Worm (Caenorhabditis elegans) whole organism, L3 larva: ENCODE measurements around the gene H20E11.1.
A peak's percentile ranks its signal among the peaks of the same experiment; 100 is the strongest.

ENCODE experiments used
- R02D3.7 ChIP-seq: fragments of 150-350 bp; optimal IDR thresholded peaks from 2 replicates; lab custom pipeline; 2014; ENCODE audit warnings: missing biosample characterization, missing genetic modification characterization
- ZK546.5 ChIP-seq: sonication (generic microtip); optimal IDR thresholded peaks from 2 replicates; lab custom pipeline; 2017; ENCODE audit warnings: missing biosample characterization, missing genetic modification characterization
- aly-2 ChIP-seq: fragments of 150-350 bp; optimal IDR thresholded peaks from 2 replicates; lab custom pipeline; 2014; ENCODE audit warnings: missing biosample characterization, missing genetic modification characterization
- ama-1 ChIP-seq: fragments of 150-350 bp; optimal IDR thresholded peaks from 2 replicates; lab custom pipeline; 2018
- ceh-16 ChIP-seq: sonication (generic microtip); optimal IDR thresholded peaks from 2 replicates; lab custom pipeline; 2017; ENCODE audit warnings: missing biosample characterization, missing genetic modification characterization
- ceh-28 ChIP-seq: fragments of 150-350 bp; optimal IDR thresholded peaks from 2 replicates; lab custom pipeline; 2014; ENCODE audit warnings: missing biosample characterization, missing genetic modification reagents, missing genetic modification characterization
- ceh-82 ChIP-seq: fragments of 150-350 bp; optimal IDR thresholded peaks from 2 replicates; lab custom pipeline; 2014; ENCODE audit warnings: missing biosample characterization, missing genetic modification characterization
- ceh-9 ChIP-seq: sonication (generic microtip); optimal IDR thresholded peaks from 2 replicates; lab custom pipeline; 2018; ENCODE audit warnings: missing biosample characterization, missing genetic modification characterization
- daf-12 ChIP-seq: fragments of 150-350 bp; optimal IDR thresholded peaks from 2 replicates; lab custom pipeline; 2014; ENCODE audit warnings: missing biosample characterization, missing genetic modification reagents, missing genetic modification characterization
- egl-27 ChIP-seq: sonication (generic microtip); optimal IDR thresholded peaks from 4 replicates; lab custom pipeline; 2017; ENCODE audit warnings: missing biosample characterization, missing genetic modification reagents, missing genetic modification characterization
- egl-5 ChIP-seq: fragments of 150-350 bp; optimal IDR thresholded peaks from 2 replicates; lab custom pipeline; 2017; ENCODE audit warnings: missing biosample characterization, missing genetic modification reagents, missing genetic modification characterization, inconsistent platforms
- elt-1 ChIP-seq: fragments of 150-350 bp; optimal IDR thresholded peaks from 2 replicates; lab custom pipeline; 2014; ENCODE audit warnings: missing biosample characterization, missing genetic modification characterization
- elt-2 ChIP-seq: sonication (generic microtip); optimal IDR thresholded peaks from 2 replicates; lab custom pipeline; 2016; ENCODE audit warnings: missing genetic modification reagents, mild to moderate bottlenecking, missing genetic modification characterization, missing compliant biosample characterization
- elt-3 ChIP-seq, 3 experiments: fragments of 150-350 bp in 1 of 3; sonication (generic microtip) in 2 of 3; optimal IDR thresholded peaks; 2 replicates in 2 of 3; 4 replicates in 1 of 3; lab custom pipeline; 2014 to 2017; ENCODE audit warnings: missing biosample characterization in 3 of 3, missing genetic modification characterization in 3 of 3
- eor-1 ChIP-seq, 2 experiments: fragments of 150-350 bp; optimal IDR thresholded peaks; 2 replicates each; lab custom pipeline; 2014 to 2018; ENCODE audit warnings: missing biosample characterization in 2 of 2, missing genetic modification characterization in 2 of 2
- fkh-10 ChIP-seq: sonication (generic microtip); optimal IDR thresholded peaks from 2 replicates; lab custom pipeline; 2017; ENCODE audit warnings: missing biosample characterization, missing genetic modification reagents, missing genetic modification characterization
- fkh-2 ChIP-seq: fragments of 150-350 bp; optimal IDR thresholded peaks from 2 replicates; lab custom pipeline; 2014; ENCODE audit warnings: missing biosample characterization, missing genetic modification reagents, missing genetic modification characterization
- fos-1 ChIP-seq: fragments of 150-350 bp; optimal IDR thresholded peaks from 2 replicates; lab custom pipeline; 2014; ENCODE audit warnings: missing biosample characterization, missing genetic modification characterization
- hmg-11 ChIP-seq: sonication (generic microtip); optimal IDR thresholded peaks from 2 replicates; lab custom pipeline; 2016; ENCODE audit warnings: missing genetic modification characterization, missing compliant biosample characterization
- jun-1 ChIP-seq: fragments of 150-350 bp; optimal IDR thresholded peaks from 2 replicates; lab custom pipeline; 2014; ENCODE audit warnings: missing biosample characterization, missing genetic modification reagents, missing genetic modification characterization
- lin-15B ChIP-seq: fragments of 150-350 bp; optimal IDR thresholded peaks from 2 replicates; lab custom pipeline; 2014; ENCODE audit warnings: missing biosample characterization, missing genetic modification characterization
- lin-39 ChIP-seq: fragments of 150-350 bp; optimal IDR thresholded peaks from 2 replicates; lab custom pipeline; 2018; ENCODE audit warnings: missing biosample characterization, missing genetic modification reagents, missing genetic modification characterization
- lsy-12 ChIP-seq: sonication (generic microtip); optimal IDR thresholded peaks from 2 replicates; lab custom pipeline; 2016; ENCODE audit warnings: mild to moderate bottlenecking, missing genetic modification characterization, missing compliant biosample characterization
- mdl-1 ChIP-seq: fragments of 150-350 bp; optimal IDR thresholded peaks from 2 replicates; lab custom pipeline; 2014; ENCODE audit warnings: missing biosample characterization, missing genetic modification characterization
- mml-1 ChIP-seq: fragments of 150-350 bp; sonication (generic microtip); optimal IDR thresholded peaks from 3 replicates; lab custom pipeline; 2014; ENCODE audit warnings: missing biosample characterization, missing genetic modification characterization
- nfya-1 ChIP-seq: sonication (generic microtip); optimal IDR thresholded peaks from 2 replicates; lab custom pipeline; 2017; ENCODE audit warnings: missing genetic modification characterization, mild to moderate bottlenecking, missing compliant biosample characterization, antibody characterized with exemption, moderate library complexity; ENCODE audit not compliant: insufficient read depth
- nhr-11 ChIP-seq: fragments of 150-350 bp; optimal IDR thresholded peaks from 2 replicates; lab custom pipeline; 2014; ENCODE audit warnings: missing biosample characterization, missing genetic modification characterization
- nhr-12 ChIP-seq: fragments of 150-350 bp; optimal IDR thresholded peaks from 2 replicates; lab custom pipeline; 2014; ENCODE audit warnings: missing biosample characterization, missing genetic modification characterization
- nhr-23 ChIP-seq: fragments of 150-350 bp; optimal IDR thresholded peaks from 2 replicates; lab custom pipeline; 2014; ENCODE audit warnings: missing biosample characterization, missing genetic modification reagents, missing genetic modification characterization
- nhr-237 ChIP-seq: fragments of 150-350 bp; optimal IDR thresholded peaks from 2 replicates; lab custom pipeline; 2014; ENCODE audit warnings: missing biosample characterization, missing genetic modification characterization
- nhr-25 ChIP-seq: sonication (generic microtip); optimal IDR thresholded peaks from 2 replicates; lab custom pipeline; 2017; ENCODE audit warnings: missing biosample characterization, missing genetic modification characterization
- nhr-28 ChIP-seq: fragments of 150-350 bp; optimal IDR thresholded peaks from 2 replicates; lab custom pipeline; 2014; ENCODE audit warnings: missing biosample characterization, missing genetic modification characterization
- nhr-43 ChIP-seq: sonication (generic microtip); optimal IDR thresholded peaks from 2 replicates; lab custom pipeline; 2016; ENCODE audit warnings: mild to moderate bottlenecking, missing genetic modification characterization, missing compliant biosample characterization; ENCODE audit not compliant: poor library complexity, severe bottlenecking
- nhr-67 ChIP-seq: fragments of 150-350 bp; optimal IDR thresholded peaks from 2 replicates; lab custom pipeline; 2014; ENCODE audit warnings: missing biosample characterization, missing genetic modification characterization
- nhr-76 ChIP-seq: fragments of 150-350 bp; sonication (generic microtip); optimal IDR thresholded peaks from 5 replicates; lab custom pipeline; 2014; ENCODE audit warnings: missing biosample characterization, missing genetic modification characterization
- nhr-77 ChIP-seq: fragments of 150-350 bp; optimal IDR thresholded peaks from 2 replicates; lab custom pipeline; 2014; ENCODE audit warnings: missing biosample characterization, missing genetic modification characterization
- pha-4 ChIP-seq: fragments of 150-350 bp; optimal IDR thresholded peaks from 2 replicates; lab custom pipeline; 2014; ENCODE audit warnings: missing biosample characterization, missing genetic modification reagents, missing genetic modification characterization
- pqm-1 ChIP-seq: fragments of 150-350 bp; optimal IDR thresholded peaks from 2 replicates; lab custom pipeline; 2017; ENCODE audit warnings: missing biosample characterization, missing genetic modification characterization, inconsistent platforms
- sea-2 ChIP-seq: fragments of 150-350 bp; sonication (generic microtip); optimal IDR thresholded peaks from 4 replicates; lab custom pipeline; 2014; ENCODE audit warnings: missing biosample characterization, missing genetic modification reagents, missing genetic modification characterization
- skn-1 ChIP-seq: fragments of 150-350 bp; optimal IDR thresholded peaks from 2 replicates; lab custom pipeline; 2014; ENCODE audit warnings: missing biosample characterization, missing genetic modification characterization
- snpc-4 ChIP-seq: fragments of 150-350 bp; optimal IDR thresholded peaks from 2 replicates; lab custom pipeline; 2014; ENCODE audit warnings: missing biosample characterization, missing genetic modification characterization
- tbx-2 ChIP-seq: sonication (generic microtip); optimal IDR thresholded peaks from 2 replicates; lab custom pipeline; 2016; ENCODE audit warnings: mild to moderate bottlenecking, missing genetic modification characterization, missing compliant biosample characterization
- unc-39 ChIP-seq: sonication (generic microtip); optimal IDR thresholded peaks from 4 replicates; lab custom pipeline; 2017; ENCODE audit warnings: missing biosample characterization, missing genetic modification characterization
- unc-62 ChIP-seq: fragments of 150-350 bp; sonication (generic microtip); optimal IDR thresholded peaks from 4 replicates; lab custom pipeline; 2014; ENCODE audit warnings: missing biosample characterization, missing genetic modification reagents, missing genetic modification characterization
- zag-1 ChIP-seq: fragments of 150-350 bp; optimal IDR thresholded peaks from 2 replicates; lab custom pipeline; 2014; ENCODE audit warnings: missing biosample characterization, missing genetic modification characterization
- ztf-11 ChIP-seq: fragments of 150-350 bp; optimal IDR thresholded peaks from 2 replicates; lab custom pipeline; 2014; ENCODE audit warnings: missing biosample characterization, missing genetic modification characterization
- ztf-4 ChIP-seq: fragments of 150-350 bp; optimal IDR thresholded peaks from 2 replicates; lab custom pipeline; 2014; ENCODE audit warnings: missing biosample characterization, missing genetic modification characterization

The H20E11.1 gene

DNA sequence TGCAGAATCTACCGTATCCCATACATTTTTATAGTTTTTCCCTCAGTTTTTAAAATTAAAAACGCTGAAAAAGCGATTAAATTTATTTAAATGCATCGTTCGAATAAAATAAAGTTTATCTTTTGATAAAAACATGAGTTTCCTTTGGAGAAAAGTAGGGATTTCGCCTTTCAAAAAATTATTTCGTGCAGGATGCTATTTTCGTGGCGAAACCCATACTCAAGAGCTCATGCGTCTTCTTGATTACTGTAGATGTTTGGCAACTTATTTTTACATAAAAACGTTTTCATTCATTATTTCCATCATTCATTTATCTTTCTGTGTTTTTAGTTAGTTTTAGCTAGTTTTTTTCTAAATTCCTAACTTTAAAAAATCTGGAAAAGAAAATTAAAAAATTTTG is 40.0 kb upstream of the H20E11.1 start:
- TF ChIP-seq nfya-1 (no peak), pha-4 (tag; lab: Kevin White, UChicago) (no peak), snpc-4 (tag; lab: Kevin White, UChicago) (no peak), nhr-11 (tag; lab: Kevin White, UChicago) (no peak), jun-1 (tag; lab: Kevin White, UChicago) (no peak), sea-2 (no peak), lsy-12 (tag; lab: Kevin White, UChicago) (no peak), nhr-77 (no peak), elt-1 (no peak), ceh-16 (no peak), nhr-76 (tag; lab: Kevin White, UChicago) (no peak), hmg-11 (tag; lab: Kevin White, UChicago) (no peak), nhr-67 (tag; lab: Kevin White, UChicago) (no peak), eor-1 (tag; optimal IDR thresholded peaks at IDR 0.05; lab: Kevin White, UChicago) (no peak), nhr-237 (tag; lab: Kevin White, UChicago) (no peak), mml-1 (tag; lab: Kevin White, UChicago) (no peak), R02D3.7 (tag; lab: Kevin White, UChicago) (no peak), ztf-11 (tag; lab: Kevin White, UChicago) (no peak)

DNA sequence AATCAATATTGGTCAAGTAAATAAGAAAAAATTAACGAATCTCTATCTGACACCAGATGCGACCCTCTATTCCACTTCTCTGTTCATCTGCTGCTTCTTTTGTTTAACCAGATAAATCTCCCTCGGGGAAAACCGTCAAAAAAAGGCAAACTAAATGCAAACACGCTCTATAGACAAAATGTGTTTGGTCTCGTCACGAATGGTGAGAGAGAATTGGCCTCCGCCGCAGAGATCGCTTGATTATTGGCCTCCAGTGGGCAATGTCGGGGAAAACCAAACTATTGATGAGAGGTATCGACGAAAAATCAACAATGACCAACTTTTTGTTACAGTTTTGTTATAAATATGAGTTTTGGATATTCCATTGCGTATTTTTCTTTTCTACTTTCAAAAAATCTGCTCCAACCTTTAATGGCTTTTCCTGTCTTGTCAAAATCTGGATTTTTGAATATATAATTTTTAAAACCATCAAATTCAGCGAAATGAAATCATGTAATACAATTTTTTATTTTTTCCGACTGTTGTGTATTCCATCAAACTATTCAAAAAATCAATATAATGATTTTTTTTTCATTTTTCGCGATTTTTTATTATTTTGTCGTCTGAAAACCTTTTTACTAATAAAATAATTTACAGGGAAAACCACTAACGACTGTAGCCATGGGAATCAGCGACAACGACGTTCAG is 39.4 kb upstream of the H20E11.1 start, which contains the start of the genes C17H12.2 and vha-8:
Gene C17H12.2, minus strand, starts transcription at position 51 of the 687 bp plus-strand sequence.
Gene vha-8, plus strand, starts transcription at position 637 of the 687 bp plus-strand sequence.
- TF ChIP-seq ama-1 (lab: Kevin White, UChicago): peak; percentile 36
- TF ChIP-seq egl-5 (tag; lab: Kevin White, UChicago): peak; percentile 98
- peak; percentile 66 for TF ChIP-seq nhr-43
- TF ChIP-seq fkh-10: peak; percentile 40
- peak; percentile 90 for TF ChIP-seq nhr-77
- TF ChIP-seq fkh-2 (tag; lab: Kevin White, UChicago): no peak
- no peak for TF ChIP-seq mml-1 (tag; lab: Kevin White, UChicago)
- peak; percentile 98 for TF ChIP-seq lin-39 (tag; lab: Kevin White, UChicago)
- no peak for TF ChIP-seq ztf-4 (tag; lab: Kevin White, UChicago)
- TF ChIP-seq elt-3 (tag; optimal IDR thresholded peaks at IDR 0.05; lab: Kevin White, UChicago): peak in 2 of 3 experiments; percentile 41 to 59
- TF ChIP-seq sea-2: peak; percentile 41
- peak; percentile 66 for TF ChIP-seq elt-1
- no peak for TF ChIP-seq nhr-237 (tag; lab: Kevin White, UChicago)
- peak; percentile 74 for TF ChIP-seq elt-2 (tag; lab: Kevin White, UChicago)
- no peak for TF ChIP-seq nhr-12 (tag; lab: Kevin White, UChicago)
- peak; percentile 60 for TF ChIP-seq egl-27
- TF ChIP-seq lsy-12 (tag; lab: Kevin White, UChicago): peak; percentile 83
- TF ChIP-seq nhr-28 (tag; lab: Kevin White, UChicago): no peak
- TF ChIP-seq ceh-16: peak; percentile 40
- peak; percentile 92 for TF ChIP-seq snpc-4 (tag; lab: Kevin White, UChicago)
- peak; percentile 97 for TF ChIP-seq nhr-23 (tag; lab: Kevin White, UChicago)
- peak; percentile 99 for TF ChIP-seq pha-4 (tag; lab: Kevin White, UChicago)
- TF ChIP-seq fos-1 (tag; lab: Kevin White, UChicago): peak; percentile 5
- peak; percentile 58 for TF ChIP-seq nhr-76 (tag; lab: Kevin White, UChicago)
- TF ChIP-seq ztf-11 (tag; lab: Kevin White, UChicago): no peak
- TF ChIP-seq skn-1 (tag; lab: Kevin White, UChicago): peak; percentile 82
- TF ChIP-seq nhr-67 (tag; lab: Kevin White, UChicago): no peak
- peak; percentile 97 for TF ChIP-seq nfya-1
- TF ChIP-seq nhr-25 (tag; lab: Kevin White, UChicago): peak; percentile 98
- no peak for TF ChIP-seq aly-2 (tag; lab: Kevin White, UChicago)
- no peak for TF ChIP-seq daf-12 (tag; lab: Kevin White, UChicago)
- no peak for TF ChIP-seq unc-39 (tag; lab: Kevin White, UChicago)
- peak; percentile 76 for TF ChIP-seq unc-62
- no peak for TF ChIP-seq ceh-9
- TF ChIP-seq eor-1 (tag; optimal IDR thresholded peaks at IDR 0.05; lab: Kevin White, UChicago): no peak
- TF ChIP-seq ceh-82 (tag; lab: Kevin White, UChicago): peak; percentile 31
- TF ChIP-seq pqm-1 (tag; lab: Kevin White, UChicago): peak; percentile 77
- no peak for TF ChIP-seq mdl-1 (tag; lab: Kevin White, UChicago)
- peak; percentile 75 for TF ChIP-seq jun-1 (tag; lab: Kevin White, UChicago)
- no peak for TF ChIP-seq ZK546.5
- peak; percentile 70 for TF ChIP-seq R02D3.7 (tag; lab: Kevin White, UChicago)
- peak; percentile 100 for TF ChIP-seq lin-15B (tag; lab: Kevin White, UChicago)
- peak; percentile 70 for TF ChIP-seq tbx-2 (tag; lab: Kevin White, UChicago)
- TF ChIP-seq ceh-28 (tag; lab: Kevin White, UChicago): peak; percentile 88
- no peak for TF ChIP-seq zag-1
- TF ChIP-seq hmg-11 (tag; lab: Kevin White, UChicago): peak; percentile 89
- peak; percentile 58 for TF ChIP-seq nhr-11 (tag; lab: Kevin White, UChicago)
